Worm (Caenorhabditis elegans) whole organism, late embryonic: Measurements from ENCODE around the gene str-138.

Source experiments
- C08G9.2 ChIP-seq: sonication (generic microtip); optimal IDR thresholded peaks from 2 replicates; lab custom pipeline; 2016; ENCODE audit warnings: mild to moderate bottlenecking, missing genetic modification characterization, moderate library complexity, missing compliant biosample characterization
- K09A11.1 ChIP-seq: sonication (generic microtip); optimal IDR thresholded peaks from 2 replicates; lab custom pipeline; 2017; ENCODE audit warnings: antibody characterized with exemption, mild to moderate bottlenecking, missing genetic modification characterization, missing compliant biosample characterization; ENCODE audit not compliant: insufficient read depth
- T23F11.4 ChIP-seq: fragments of 200-800 bp; sonication (Bioruptor generic); optimal IDR thresholded peaks from 2 replicates; lab custom pipeline; 2018; ENCODE audit warnings: mild to moderate bottlenecking, missing genetic modification characterization, missing compliant biosample characterization
- Y22D7AL.16 ChIP-seq: sonication (generic microtip); optimal IDR thresholded peaks from 2 replicates; lab custom pipeline; 2016; ENCODE audit warnings: missing genetic modification characterization, missing compliant biosample characterization
- ahr-1 ChIP-seq: sonication (generic microtip); optimal IDR thresholded peaks from 2 replicates; lab custom pipeline; 2016; ENCODE audit warnings: missing genetic modification characterization, missing compliant biosample characterization
- ceh-2 ChIP-seq: sonication (generic microtip); optimal IDR thresholded peaks from 2 replicates; lab custom pipeline; 2016; ENCODE audit warnings: missing genotype, missing genetic modification characterization, missing compliant biosample characterization
- ceh-31 ChIP-seq: sonication (generic microtip); optimal IDR thresholded peaks from 2 replicates; lab custom pipeline; 2016; ENCODE audit warnings: missing genetic modification characterization, missing compliant biosample characterization
- ceh-48 ChIP-seq: sonication (generic microtip); optimal IDR thresholded peaks from 2 replicates; lab custom pipeline; 2016; ENCODE audit warnings: missing genetic modification characterization, inconsistent platforms, missing compliant biosample characterization
- ceh-6 ChIP-seq: fragments of 200-800 bp; sonication (Bioruptor generic); optimal IDR thresholded peaks from 2 replicates; lab custom pipeline; 2018; ENCODE audit warnings: mild to moderate bottlenecking, missing genetic modification characterization, missing compliant biosample characterization
- ceh-9 ChIP-seq: sonication (generic microtip); optimal IDR thresholded peaks from 2 replicates; lab custom pipeline; 2016; ENCODE audit warnings: mild to moderate bottlenecking, missing genetic modification characterization, inconsistent platforms, missing compliant biosample characterization
- elt-2 ChIP-seq: sonication (generic microtip); optimal IDR thresholded peaks from 2 replicates; lab custom pipeline; 2016; ENCODE audit warnings: missing genetic modification reagents, missing genetic modification characterization, missing compliant biosample characterization
- elt-4 ChIP-seq: sonication (generic microtip); optimal IDR thresholded peaks from 2 replicates; lab custom pipeline; 2016; ENCODE audit warnings: missing genetic modification characterization, missing compliant biosample characterization
- ets-4 ChIP-seq: sonication (generic microtip); optimal IDR thresholded peaks from 2 replicates; lab custom pipeline; 2016; ENCODE audit warnings: missing genetic modification characterization, missing compliant biosample characterization
- eyg-1 ChIP-seq: sonication (generic microtip); optimal IDR thresholded peaks from 2 replicates; lab custom pipeline; 2016; ENCODE audit warnings: missing genotype, missing genetic modification characterization, missing compliant biosample characterization
- fkh-10 ChIP-seq: fragments of 150-350 bp; optimal IDR thresholded peaks from 2 replicates; lab custom pipeline; 2014; ENCODE audit warnings: missing biosample characterization, missing genetic modification reagents, missing genetic modification characterization
- gmeb-2 ChIP-seq: sonication (generic microtip); optimal IDR thresholded peaks from 2 replicates; lab custom pipeline; 2016; ENCODE audit warnings: missing genetic modification characterization, inconsistent platforms, missing compliant biosample characterization
- hlh-15 ChIP-seq: sonication (generic microtip); optimal IDR thresholded peaks from 2 replicates; lab custom pipeline; 2016; ENCODE audit warnings: missing genetic modification characterization, missing compliant biosample characterization
- hlh-30 ChIP-seq: sonication (generic microtip); optimal IDR thresholded peaks from 2 replicates; lab custom pipeline; 2017; ENCODE audit warnings: antibody characterized with exemption, missing genetic modification characterization, missing compliant biosample characterization; ENCODE audit not compliant: insufficient read depth
- hlh-8 ChIP-seq: sonication (generic microtip); optimal IDR thresholded peaks from 2 replicates; lab custom pipeline; 2016; ENCODE audit warnings: missing genotype, missing genetic modification characterization, missing compliant biosample characterization
- madf-2 ChIP-seq: sonication (generic microtip); optimal IDR thresholded peaks from 2 replicates; lab custom pipeline; 2017; ENCODE audit warnings: missing genetic modification characterization, missing compliant biosample characterization
- nfya-1 ChIP-seq: sonication (generic microtip); optimal IDR thresholded peaks from 2 replicates; lab custom pipeline; 2017; ENCODE audit warnings: missing genetic modification characterization, mild to moderate bottlenecking, missing compliant biosample characterization, antibody characterized with exemption, moderate library complexity
- pag-3 ChIP-seq: sonication (generic microtip); optimal IDR thresholded peaks from 2 replicates; lab custom pipeline; 2016; ENCODE audit warnings: missing compliant biosample characterization, missing genetic modification characterization, borderline replicate concordance
- pha-2 ChIP-seq: sonication (generic microtip); optimal IDR thresholded peaks from 2 replicates; lab custom pipeline; 2017; ENCODE audit warnings: mild to moderate bottlenecking, missing genetic modification characterization, missing compliant biosample characterization
- pha-4 ChIP-seq: fragments of 150-350 bp; optimal IDR thresholded peaks from 2 replicates; lab custom pipeline; 2018; ENCODE audit warnings: missing biosample characterization, missing genetic modification reagents, missing genetic modification characterization
- pqm-1 ChIP-seq: sonication (generic microtip); optimal IDR thresholded peaks from 2 replicates; lab custom pipeline; 2016; ENCODE audit warnings: missing genetic modification characterization, missing compliant biosample characterization
- pros-1 ChIP-seq: fragments of 150-350 bp; optimal IDR thresholded peaks from 2 replicates; lab custom pipeline; 2014; ENCODE audit warnings: missing biosample characterization, missing genetic modification reagents, missing genetic modification characterization
- ref-2 ChIP-seq: sonication (generic microtip); optimal IDR thresholded peaks from 2 replicates; lab custom pipeline; 2016; ENCODE audit warnings: missing genetic modification characterization, missing compliant biosample characterization
- rnt-1 ChIP-seq: sonication (generic microtip); optimal IDR thresholded peaks from 2 replicates; lab custom pipeline; 2016; ENCODE audit warnings: missing genetic modification characterization, missing compliant biosample characterization
- syd-9 ChIP-seq: sonication (generic microtip); optimal IDR thresholded peaks from 2 replicates; lab custom pipeline; 2016; ENCODE audit warnings: mild to moderate bottlenecking, missing genetic modification characterization, moderate library complexity, missing compliant biosample characterization
- unc-3 ChIP-seq, 2 experiments: fragments of 200-800 bp in 1 of 2; sonication (Bioruptor generic) in 1 of 2; sonication (generic microtip) in 1 of 2; conservative IDR thresholded peaks in 1 of 2; optimal IDR thresholded peaks in 1 of 2; 2 replicates each; pipeline versions ENCODE4 v1.3.6 to Lab custom; 2016 to 2022; ENCODE audit warnings: missing compliant biosample characterization in 2 of 2, missing genetic modification characterization in 2 of 2, missing genetic modification reagents in 1 of 2
- unc-55 ChIP-seq: sonication (generic microtip); optimal IDR thresholded peaks from 2 replicates; lab custom pipeline; 2017; ENCODE audit warnings: missing biosample characterization, missing genetic modification reagents, missing genetic modification characterization

str-138 gene

ce11 chrV:8016928-8017327 is 41.5 kb upstream of the str-138 start, which contains the start of gene sptl-2:
Gene sptl-2 (plus strand): TSS chrV:8017207.
- TF ChIP-seq gmeb-2 (tag; lab: Kevin White, UChicago) = no peak
- no peak for TF ChIP-seq elt-2
- TF ChIP-seq ceh-6 (GFP tag; lab: Kevin White, UChicago) = no peak
- no peak for TF ChIP-seq ceh-48 (tag; lab: Kevin White, UChicago)
- TF ChIP-seq pros-1 (tag; lab: Kevin White, UChicago) = no peak
- no peak for TF ChIP-seq ceh-9
- TF ChIP-seq ets-4 (tag; lab: Kevin White, UChicago) = no peak
- TF ChIP-seq hlh-8 (tag; lab: Kevin White, UChicago) = no peak
- TF ChIP-seq C08G9.2 (tag; lab: Kevin White, UChicago) = no peak

- TF ChIP-seq elt-2 (peak; percentile 97), ceh-48 (tag; lab: Kevin White, UChicago) (no peak)
- TF ChIP-seq, all 69 proteins: peak for 1
Observed at ce11 chrV:8017924-8018323, 40.5 kb upstream of the str-138 start.

- no peak for TF ChIP-seq elt-4 (tag; lab: Kevin White, UChicago)
- TF ChIP-seq Y22D7AL.16 = no peak
- TF ChIP-seq ceh-2 (tag; lab: Kevin White, UChicago) = no peak
Observed at ce11 chrV:8018919-8019318, 39.5 kb upstream of the str-138 start.

- TF ChIP-seq eyg-1 (tag; lab: Kevin White, UChicago) (no peak), hlh-30 (tag; lab: Kevin White, UChicago) (peak; percentile 18), unc-55 (GFP tag; lab: Kevin White, UChicago) (no peak), madf-2 (no peak), pqm-1 (no peak), T23F11.4 (no peak), elt-2 (no peak)
Observed at ce11 chrV:8019783-8020182, 38.7 kb upstream of the str-138 start.

- no peak for TF ChIP-seq pha-2
- TF ChIP-seq unc-3 (GFP tag; conservative IDR thresholded peaks at IDR 0.05; lab: Robert Waterston, UW) = no peak
- no peak for TF ChIP-seq unc-3 (tag; optimal IDR thresholded peaks at IDR 0.05; lab: Kevin White, UChicago)
- TF ChIP-seq rnt-1 = no peak
- no peak for TF ChIP-seq nfya-1 (tag; lab: Kevin White, UChicago)
- TF ChIP-seq fkh-10 = no peak
Observed at ce11 chrV:8022040-8022439, 36.4 kb upstream of the str-138 start, which contains the start of gene ech-3. Gene ech-3 (plus strand): TSS chrV:8022217.

ce11 chrV:8024752-8025151 is 33.7 kb upstream of the str-138 start, which contains the start of gene F43H9.3:
Gene F43H9.3 (minus strand): TSS chrV:8024940.
- no peak for TF ChIP-seq pha-4 (tag; lab: Kevin White, UChicago)
- no peak for TF ChIP-seq ceh-31 (tag; lab: Kevin White, UChicago)
- no peak for TF ChIP-seq hlh-15 (tag; lab: Kevin White, UChicago)
- no peak for TF ChIP-seq ets-4 (tag; lab: Kevin White, UChicago)
- no peak for TF ChIP-seq ahr-1 (tag; lab: Kevin White, UChicago)
- no peak for TF ChIP-seq syd-9 (tag; lab: Kevin White, UChicago)
- TF ChIP-seq ref-2 = no peak
- TF ChIP-seq K09A11.1 (tag; lab: Kevin White, UChicago) = no peak
- TF ChIP-seq pag-3 (tag; lab: Kevin White, UChicago) = no peak
- TF ChIP-seq, all 69 proteins: peak for 0
